Fruit fly (Drosophila melanogaster): ENCODE measurements around the gene Karl.

The Karl gene

DNA sequence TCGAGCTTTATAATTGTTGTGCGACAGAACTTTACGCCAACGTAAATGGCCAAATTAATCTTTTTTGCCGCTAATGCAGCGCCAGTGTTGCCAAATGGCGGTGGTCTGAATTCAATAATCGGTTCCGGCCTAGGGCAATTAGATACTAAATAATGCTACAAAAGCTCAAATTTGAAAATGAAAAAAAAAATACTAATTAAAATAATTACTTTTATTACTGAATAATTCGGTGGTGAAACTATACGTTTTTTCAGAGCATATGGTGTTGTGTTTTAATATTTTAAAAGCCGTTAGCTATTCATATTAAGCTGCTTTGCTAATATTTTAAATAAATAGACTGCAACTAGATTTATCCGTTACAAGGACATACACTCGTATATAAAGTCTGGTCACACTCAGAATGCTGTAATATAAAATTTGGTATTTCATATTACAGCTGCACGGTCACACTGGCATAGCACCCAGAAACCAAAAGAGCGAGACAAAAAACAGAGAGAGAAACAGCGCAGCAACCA lies 29.3 kb downstream of the Karl start, which contains the start of the genes CG1578 and rudhira (continued):
- TF ChIP-seq tna (GFP tag; IDR thresholded peaks at IDR 0.05; ENCODE audit: partially characterized antibody) (no peak), CG12942 (GFP tag; optimal IDR thresholded peaks at IDR 0.05) (no peak), Nf-YB (GFP tag; optimal IDR thresholded peaks at IDR 0.05) (no peak), CG18619 (GFP tag; optimal IDR thresholded peaks at IDR 0.05) (peak; percentile 19), pnt (GFP tag; optimal IDR thresholded peaks at IDR 0.05) (no peak), C15 (GFP tag; IDR thresholded peaks at IDR 0.05) (no peak), NC2α (GFP tag; optimal IDR thresholded peaks at IDR 0.05) (no peak), pzg (GFP tag; optimal IDR thresholded peaks at IDR 0.05) (peak; percentile 48), ro (GFP tag; IDR thresholded peaks at IDR 0.05) (no peak), CG2116 (GFP tag; optimal IDR thresholded peaks at IDR 0.05) (peak; percentile 35), CG4820 (GFP tag; optimal IDR thresholded peaks at IDR 0.05) (no peak), jing (GFP tag; optimal IDR thresholded peaks at IDR 0.05) (no peak), oc (tag; optimal IDR thresholded peaks at IDR 0.05) (no peak), CG16815 (GFP tag; optimal IDR thresholded peaks at IDR 0.05) (no peak), lola (GFP tag; optimal IDR thresholded peaks at IDR 0.05) (peak in 1 of 3 experiments; percentile 9), Dp (GFP tag; optimal IDR thresholded peaks at IDR 0.05) (peak; percentile 54), Deaf1 (tag; optimal IDR thresholded peaks at IDR 0.05) (no peak), crc (GFP tag; optimal IDR thresholded peaks at IDR 0.05) (no peak), slbo (GFP tag; IDR thresholded peaks at IDR 0.05) (no peak), grn (GFP tag; optimal IDR thresholded peaks at IDR 0.05) (no peak), D (optimal IDR thresholded peaks at IDR 0.05) (no peak), D (GFP tag; optimal IDR thresholded peaks at IDR 0.05) (no peak), CG4707 (GFP tag; optimal IDR thresholded peaks at IDR 0.05) (no peak), Max (GFP tag; optimal IDR thresholded peaks at IDR 0.05) (no peak), CG13287 (GFP tag; IDR thresholded peaks at IDR 0.05; ENCODE audit: partially characterized antibody) (peak; percentile 12; the same call in 1 of the 2 replicates), CG10431 (GFP tag; optimal IDR thresholded peaks at IDR 0.05) (no peak), CkIIα-i1 (GFP tag; IDR thresholded peaks at IDR 0.05) (no peak), da (GFP tag; optimal IDR thresholded peaks at IDR 0.05) (no peak), Bdp1 (GFP tag; optimal IDR thresholded peaks at IDR 0.05) (no peak), jumu (GFP tag; optimal IDR thresholded peaks at IDR 0.05) (no peak), Hey (tag; optimal IDR thresholded peaks at IDR 0.05) (no peak), Lhr (GFP tag; optimal IDR thresholded peaks at IDR 0.05) (peak; percentile 83), eyg (GFP tag; optimal IDR thresholded peaks at IDR 0.05) (no peak), tll (GFP tag; optimal IDR thresholded peaks at IDR 0.05) (no peak), CG18011 (GFP tag; optimal IDR thresholded peaks at IDR 0.05) (no peak), Hr39 (optimal IDR thresholded peaks at IDR 0.05) (no peak), CG9215 (GFP tag; IDR thresholded peaks at IDR 0.05) (no peak), rib (GFP tag; IDR thresholded peaks at IDR 0.05) (0 out of 2 replicates have a peak, but pooled peaks have one; percentile 24), HLH54F (GFP tag; optimal IDR thresholded peaks at IDR 0.05) (no peak), CG7987 (GFP tag; optimal IDR thresholded peaks at IDR 0.05) (no peak), CG4360 (GFP tag; IDR thresholded peaks at IDR 0.05) (no peak), Camta (GFP tag; optimal IDR thresholded peaks at IDR 0.05) (no peak), Myb (GFP tag; optimal IDR thresholded peaks at IDR 0.05) (peak; percentile 52), CG12659 (GFP tag; optimal IDR thresholded peaks at IDR 0.05) (peak; percentile 70), CG10979 (tag; optimal IDR thresholded peaks at IDR 0.05) (no peak), TFAM (GFP tag; optimal IDR thresholded peaks at IDR 0.05) (no peak), CG14441 (GFP tag; IDR thresholded peaks at IDR 0.05) (no peak), ken (GFP tag; IDR thresholded peaks at IDR 0.05) (no peak), CrebB (tag; optimal IDR thresholded peaks at IDR 0.05) (no peak), CG4328 (GFP tag; optimal IDR thresholded peaks at IDR 0.05) (peak; percentile 21), tin (GFP tag; optimal IDR thresholded peaks at IDR 0.05) (no peak)
